Worm (Caenorhabditis elegans): ENCODE measurements around the gene C28G1.6.

C28G1.6 gene

ce11 chrX:8791821-8792220 lies 39.2 kb downstream of the C28G1.6 start, which contains the start of gene chup-1 (continued):
- TF ChIP-seq lsy-12 (tag; optimal IDR thresholded peaks at IDR 0.05) (no peak), elt-3 (tag; optimal IDR thresholded peaks at IDR 0.05) (no peak), R02D3.7 (tag; optimal IDR thresholded peaks at IDR 0.05) (peak; percentile 89), snpc-4 (tag; optimal IDR thresholded peaks at IDR 0.05) (peak; percentile 18), jun-1 (tag; optimal IDR thresholded peaks at IDR 0.05) (no peak), nhr-12 (tag; optimal IDR thresholded peaks at IDR 0.05) (no peak), nhr-25 (tag; optimal IDR thresholded peaks at IDR 0.05) (no peak)

ce11 chrX:8790093-8790492 lies 41.0 kb downstream of the C28G1.6 start:
- no peak for TF ChIP-seq fkh-10 (GFP tag; optimal IDR thresholded peaks at IDR 0.05)

DNA sequence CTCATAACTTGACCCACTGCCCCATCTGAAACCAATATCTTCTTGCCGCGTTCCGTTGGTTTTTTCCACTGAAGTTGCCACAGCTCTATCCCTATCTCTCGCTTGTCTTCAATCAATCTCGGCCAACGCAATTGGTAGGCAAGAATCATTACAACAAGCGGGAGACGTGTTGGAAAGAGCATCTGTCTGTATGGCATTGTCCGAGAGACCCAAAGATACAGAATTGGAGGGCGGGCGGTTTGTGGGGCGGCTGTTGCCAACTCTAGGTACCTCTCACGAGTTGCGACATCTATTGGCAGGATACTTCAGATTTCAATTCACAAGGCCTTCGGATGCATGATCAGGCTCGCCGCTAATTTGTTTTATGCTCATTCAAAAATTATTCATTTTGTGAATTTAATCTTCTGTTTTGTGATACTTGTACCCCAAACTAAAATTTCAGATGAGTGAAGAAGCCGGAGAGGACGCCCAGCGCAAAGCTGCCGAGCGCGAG lies 42.0 kb downstream of the C28G1.6 start, which contains the start of gene unc-27:
Gene unc-27, plus strand, starts transcription at position 443 of the 493 bp plus-strand sequence.
- TF ChIP-seq nfya-1 (tag; optimal IDR thresholded peaks at IDR 0.05; ENCODE audit: insufficient read depth) (peak; percentile 35), ceh-16 (tag; optimal IDR thresholded peaks at IDR 0.05) (no peak), egl-5 (tag; optimal IDR thresholded peaks at IDR 0.05) (peak; percentile 16)

ce11 chrX:8787689-8788222 lies 43.3 kb downstream of the C28G1.6 start:
- no peak for TF ChIP-seq elt-3 (tag; optimal IDR thresholded peaks at IDR 0.05)
- TF ChIP-seq nfya-1 (tag; optimal IDR thresholded peaks at IDR 0.05; ENCODE audit: insufficient read depth): peak; percentile 22
- no peak for TF ChIP-seq eor-1 (tag; optimal IDR thresholded peaks at IDR 0.05)
- TF ChIP-seq ceh-28 (tag; optimal IDR thresholded peaks at IDR 0.05): no peak
- peak; percentile 14 for TF ChIP-seq elt-2 (tag; optimal IDR thresholded peaks at IDR 0.05)

ce11 chrX:8786687-8787086 lies 44.4 kb downstream of the C28G1.6 start:
- peak; percentile 13 for TF ChIP-seq egl-5 (tag; optimal IDR thresholded peaks at IDR 0.05)
- TF ChIP-seq nfya-1 (tag; optimal IDR thresholded peaks at IDR 0.05; ENCODE audit: insufficient read depth): peak; percentile 3
- TF ChIP-seq snpc-4 (tag; optimal IDR thresholded peaks at IDR 0.05): no peak

- TF ChIP-seq jun-1 (tag; optimal IDR thresholded peaks at IDR 0.05): no peak
- no peak for TF ChIP-seq lin-15B (tag; optimal IDR thresholded peaks at IDR 0.05)
- TF ChIP-seq nhr-12 (tag; optimal IDR thresholded peaks at IDR 0.05): no peak
- TF ChIP-seq ztf-4 (tag; optimal IDR thresholded peaks at IDR 0.05): no peak
- TF ChIP-seq nhr-28 (tag; optimal IDR thresholded peaks at IDR 0.05): no peak
Observed at ce11 chrX:8784234-8784633, 46.8 kb downstream of the C28G1.6 start, which contains the start of gene ZK721.3. TSS of gene ZK721.3 (plus strand) at chrX:8784534.

Measured in whole organism, L3 larva.